Worm (Caenorhabditis elegans) whole organism, late embryonic: ENCODE results near the gene pqn-53.

ENCODE experiments used
- K02D7.2 ChIP-seq: sonication (generic microtip); optimal IDR thresholded peaks from 2 replicates; lab custom pipeline; 2017; ENCODE audit warnings: mild to moderate bottlenecking, missing genetic modification characterization, missing compliant biosample characterization
- K09A11.1 ChIP-seq: sonication (generic microtip); optimal IDR thresholded peaks from 2 replicates; lab custom pipeline; 2017; ENCODE audit warnings: antibody characterized with exemption, mild to moderate bottlenecking, missing genetic modification characterization, missing compliant biosample characterization; ENCODE audit not compliant: insufficient read depth
- Y22D7AL.16 ChIP-seq: sonication (generic microtip); optimal IDR thresholded peaks from 2 replicates; lab custom pipeline; 2016; ENCODE audit warnings: missing genetic modification characterization, missing compliant biosample characterization
- ahr-1 ChIP-seq: sonication (generic microtip); optimal IDR thresholded peaks from 2 replicates; lab custom pipeline; 2016; ENCODE audit warnings: missing genetic modification characterization, missing compliant biosample characterization
- ama-1 ChIP-seq: fragments of 150-350 bp; optimal IDR thresholded peaks from 2 replicates; lab custom pipeline; 2014
- ceh-19 ChIP-seq: fragments of 200-800 bp; sonication (Bioruptor generic); optimal IDR thresholded peaks from 2 replicates; lab custom pipeline; 2018; ENCODE audit warnings: mild to moderate bottlenecking, missing genetic modification characterization, missing compliant biosample characterization
- ceh-2 ChIP-seq: sonication (generic microtip); optimal IDR thresholded peaks from 2 replicates; lab custom pipeline; 2016; ENCODE audit warnings: missing genotype, missing genetic modification characterization, missing compliant biosample characterization
- ceh-22 ChIP-seq: sonication (generic microtip); optimal IDR thresholded peaks from 2 replicates; lab custom pipeline; 2017; ENCODE audit warnings: missing biosample characterization, missing genetic modification characterization
- ceh-45 ChIP-seq: fragments of 200-800 bp; sonication (Bioruptor generic); IDR thresholded peaks from 2 replicates; pipeline ENCODE4 v1.3.6; 2022; ENCODE audit warnings: missing genetic modification reagents, missing genetic modification characterization, missing compliant biosample characterization
- che-1 ChIP-seq: sonication (generic microtip); optimal IDR thresholded peaks from 2 replicates; lab custom pipeline; 2016; ENCODE audit warnings: mild to moderate bottlenecking, missing genetic modification characterization, missing compliant biosample characterization
- elt-4 ChIP-seq: sonication (generic microtip); optimal IDR thresholded peaks from 2 replicates; lab custom pipeline; 2016; ENCODE audit warnings: missing genetic modification characterization, missing compliant biosample characterization
- ets-4 ChIP-seq: sonication (generic microtip); optimal IDR thresholded peaks from 2 replicates; lab custom pipeline; 2016; ENCODE audit warnings: missing genetic modification characterization, missing compliant biosample characterization
- eyg-1 ChIP-seq: sonication (generic microtip); optimal IDR thresholded peaks from 2 replicates; lab custom pipeline; 2016; ENCODE audit warnings: missing genotype, missing genetic modification characterization, missing compliant biosample characterization
- fkh-6 ChIP-seq: sonication (generic microtip); optimal IDR thresholded peaks from 2 replicates; lab custom pipeline; 2016; ENCODE audit warnings: missing genetic modification characterization, missing compliant biosample characterization
- hlh-15 ChIP-seq: sonication (generic microtip); optimal IDR thresholded peaks from 2 replicates; lab custom pipeline; 2016; ENCODE audit warnings: missing genetic modification characterization, missing compliant biosample characterization
- hlh-30 ChIP-seq: sonication (generic microtip); optimal IDR thresholded peaks from 2 replicates; lab custom pipeline; 2017; ENCODE audit warnings: antibody characterized with exemption, missing genetic modification characterization, missing compliant biosample characterization; ENCODE audit not compliant: insufficient read depth
- hlh-6 ChIP-seq: sonication (generic microtip); optimal IDR thresholded peaks from 2 replicates; lab custom pipeline; 2016; ENCODE audit warnings: missing genotype, missing genetic modification characterization, missing compliant biosample characterization
- hlh-8 ChIP-seq: sonication (generic microtip); optimal IDR thresholded peaks from 2 replicates; lab custom pipeline; 2016; ENCODE audit warnings: missing genotype, missing genetic modification characterization, missing compliant biosample characterization
- lim-6 ChIP-seq: sonication (generic microtip); optimal IDR thresholded peaks from 2 replicates; lab custom pipeline; 2016; ENCODE audit warnings: missing genetic modification characterization, missing compliant biosample characterization
- mec-3 ChIP-seq: sonication (generic microtip); optimal IDR thresholded peaks from 2 replicates; lab custom pipeline; 2016; ENCODE audit warnings: borderline replicate concordance, missing genetic modification characterization, missing compliant biosample characterization
- npax-4 ChIP-seq: sonication (generic microtip); optimal IDR thresholded peaks from 2 replicates; lab custom pipeline; 2016; ENCODE audit warnings: missing genetic modification characterization, missing compliant biosample characterization
- pha-4 ChIP-seq: fragments of 150-350 bp; optimal IDR thresholded peaks from 2 replicates; lab custom pipeline; 2018; ENCODE audit warnings: missing biosample characterization, missing genetic modification reagents, missing genetic modification characterization
- rnt-1 ChIP-seq: sonication (generic microtip); optimal IDR thresholded peaks from 2 replicates; lab custom pipeline; 2016; ENCODE audit warnings: missing genetic modification characterization, missing compliant biosample characterization
- sdc-2 ChIP-seq: sonication (generic microtip); optimal IDR thresholded peaks from 2 replicates; lab custom pipeline; 2016; ENCODE audit warnings: missing genotype, missing genetic modification characterization, missing compliant biosample characterization
- sox-2 ChIP-seq: fragments of 200-800 bp; sonication (Bioruptor generic); IDR thresholded peaks from 2 replicates; pipeline ENCODE4 v1.3.6; 2022; ENCODE audit warnings: missing genetic modification reagents, missing genetic modification characterization, missing compliant biosample characterization
- sox-4 ChIP-seq: sonication (generic microtip); optimal IDR thresholded peaks from 2 replicates; lab custom pipeline; 2017; ENCODE audit warnings: mild to moderate bottlenecking, missing genetic modification characterization, inconsistent platforms, missing compliant biosample characterization
- tbx-7 ChIP-seq: sonication (generic microtip); optimal IDR thresholded peaks from 2 replicates; lab custom pipeline; 2016; ENCODE audit warnings: missing genotype, missing genetic modification characterization, missing compliant biosample characterization
- ttx-3 ChIP-seq: sonication (generic microtip); optimal IDR thresholded peaks from 2 replicates; lab custom pipeline; 2016; ENCODE audit warnings: missing genetic modification reagents, missing genetic modification characterization, missing compliant biosample characterization
- unc-3 ChIP-seq, 2 experiments: fragments of 200-800 bp in 1 of 2; sonication (Bioruptor generic) in 1 of 2; sonication (generic microtip) in 1 of 2; conservative IDR thresholded peaks in 1 of 2; optimal IDR thresholded peaks in 1 of 2; 2 replicates each; pipeline versions ENCODE4 v1.3.6 to Lab custom; 2016 to 2022; ENCODE audit warnings: missing compliant biosample characterization in 2 of 2, missing genetic modification characterization in 2 of 2, missing genetic modification reagents in 1 of 2
- unc-42 ChIP-seq: sonication (generic microtip); optimal IDR thresholded peaks from 2 replicates; lab custom pipeline; 2016; ENCODE audit warnings: missing genotype, missing genetic modification characterization, missing compliant biosample characterization
- unc-55 ChIP-seq: sonication (generic microtip); optimal IDR thresholded peaks from 2 replicates; lab custom pipeline; 2017; ENCODE audit warnings: missing biosample characterization, missing genetic modification reagents, missing genetic modification characterization
- unc-86 ChIP-seq: sonication (generic microtip); optimal IDR thresholded peaks from 2 replicates; lab custom pipeline; 2016; ENCODE audit warnings: missing genetic modification characterization, missing compliant biosample characterization

Gene pqn-53

DNA sequence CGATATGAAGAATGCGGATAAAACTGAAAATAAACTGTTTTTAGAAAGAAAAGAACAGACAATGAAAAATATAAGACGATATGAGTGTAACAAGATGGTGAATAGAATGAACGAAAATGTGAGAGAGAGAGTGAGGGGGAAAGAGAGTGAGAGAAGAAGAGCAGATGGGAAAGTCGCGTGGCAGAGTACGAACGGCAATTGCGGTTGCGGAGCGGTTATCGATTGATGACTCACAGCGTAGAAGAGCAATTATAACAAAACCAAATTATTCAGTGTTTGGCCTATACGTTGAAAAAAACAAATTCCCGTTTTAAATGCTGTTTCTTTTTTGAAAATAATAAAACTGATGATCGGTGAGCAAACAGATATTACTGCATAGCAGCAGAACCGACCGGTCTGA, at the start of gene pqn-53:
pqn-53 (minus strand) TSS at position 23 of the 400 bp plus-strand sequence.
- TF ChIP-seq rnt-1 (tag; lab: Kevin White, UChicago) (peak; percentile 8), unc-55 (GFP tag; lab: Kevin White, UChicago) (peak; percentile 17), pha-4 (tag; lab: Kevin White, UChicago) (no peak), npax-4 (tag; lab: Kevin White, UChicago) (no peak), hlh-30 (tag; lab: Kevin White, UChicago) (peak; percentile 65)

DNA sequence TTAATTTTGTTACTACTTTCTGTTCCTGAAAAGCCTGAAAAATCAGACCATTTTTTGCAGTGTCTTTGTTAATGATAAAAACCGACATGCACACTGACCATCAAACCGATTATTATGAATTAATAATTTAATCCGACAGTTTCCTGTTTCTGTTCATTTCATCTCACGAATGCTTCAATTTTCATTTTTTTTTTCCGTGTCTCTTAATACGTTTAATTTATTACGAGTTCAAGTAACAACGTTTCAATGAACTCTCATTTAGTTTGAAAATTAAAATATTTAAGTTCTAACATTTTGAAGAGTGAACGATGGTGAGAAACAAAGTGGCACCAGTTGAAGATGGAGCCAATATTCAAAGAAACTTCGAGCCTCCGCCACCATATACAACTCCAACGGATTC, 49.5 kb upstream of the pqn-53 start, which contains the start of gene spin-1:
spin-1 (plus strand) TSS at position 301 of the 400 bp plus-strand sequence.
- TF ChIP-seq unc-86 (no peak), tbx-7 (tag; lab: Kevin White, UChicago) (no peak), ahr-1 (tag; lab: Kevin White, UChicago) (no peak), ceh-2 (tag; lab: Kevin White, UChicago) (no peak), K09A11.1 (tag; lab: Kevin White, UChicago) (no peak), mec-3 (tag; lab: Kevin White, UChicago) (no peak), ttx-3 (tag; lab: Kevin White, UChicago) (no peak), eyg-1 (tag; lab: Kevin White, UChicago) (no peak), hlh-8 (tag; lab: Kevin White, UChicago) (no peak), unc-3 (GFP tag; conservative IDR thresholded peaks at IDR 0.05; lab: Robert Waterston, UW) (no peak), unc-3 (tag; optimal IDR thresholded peaks at IDR 0.05; lab: Kevin White, UChicago) (no peak), lim-6 (no peak), hlh-6 (tag; lab: Kevin White, UChicago) (no peak), ceh-45 (no peak), Y22D7AL.16 (no peak), ceh-19 (GFP tag; lab: Kevin White, UChicago) (no peak), fkh-6 (no peak), sox-2 (GFP tag; lab: Robert Waterston, UW) (no peak), ets-4 (no peak), ama-1 (lab: Kevin White, UChicago) (no peak)

DNA sequence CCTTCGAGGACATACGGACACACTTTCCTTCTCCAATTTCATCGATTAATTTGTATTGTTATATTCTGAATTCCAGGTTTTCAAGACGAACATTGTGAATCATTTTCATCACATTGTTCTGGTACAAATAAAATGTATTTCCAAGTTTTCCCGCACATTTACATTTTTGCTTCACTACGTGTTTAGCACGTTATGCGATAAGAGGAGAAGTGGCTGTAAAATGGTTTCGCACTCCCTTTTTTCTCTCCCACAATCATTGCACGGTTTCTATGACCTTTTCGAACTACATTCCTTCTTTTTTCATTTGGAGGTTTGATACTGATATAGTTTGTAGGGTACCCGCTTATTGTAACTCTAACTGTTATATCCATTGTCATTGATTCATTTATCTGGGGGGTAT, 48.5 kb upstream of the pqn-53 start:
- TF ChIP-seq unc-86 (no peak), tbx-7 (tag; lab: Kevin White, UChicago) (no peak)
- TF ChIP-seq, all 69 proteins: peak for 0

DNA sequence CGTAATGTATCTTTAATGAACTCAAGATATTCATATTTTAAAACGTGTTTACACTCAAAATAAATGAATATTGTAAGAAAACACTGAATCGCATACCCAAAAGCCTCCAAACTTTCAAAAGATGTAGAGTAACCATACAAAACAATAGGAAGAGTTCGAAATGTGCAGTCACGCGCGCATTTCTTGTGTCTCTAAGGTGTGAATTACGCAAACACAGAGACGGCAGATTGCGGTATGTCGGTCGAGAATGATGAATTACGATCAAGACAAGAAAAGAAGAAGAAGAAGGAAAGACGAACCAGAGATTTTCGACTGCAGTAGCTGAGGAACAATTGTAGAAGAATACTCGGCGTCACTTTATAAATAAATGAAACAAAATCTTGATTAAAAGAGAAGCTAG, 46.3 kb upstream of the pqn-53 start, which contains the start of gene lhpp-1:
lhpp-1 (minus strand) TSS at position 354 of the 400 bp plus-strand sequence.
- peak; percentile 33 for TF ChIP-seq unc-55 (GFP tag; lab: Kevin White, UChicago)
- no peak for TF ChIP-seq npax-4 (tag; lab: Kevin White, UChicago)
- TF ChIP-seq hlh-30 (tag; lab: Kevin White, UChicago): peak; percentile 55

DNA sequence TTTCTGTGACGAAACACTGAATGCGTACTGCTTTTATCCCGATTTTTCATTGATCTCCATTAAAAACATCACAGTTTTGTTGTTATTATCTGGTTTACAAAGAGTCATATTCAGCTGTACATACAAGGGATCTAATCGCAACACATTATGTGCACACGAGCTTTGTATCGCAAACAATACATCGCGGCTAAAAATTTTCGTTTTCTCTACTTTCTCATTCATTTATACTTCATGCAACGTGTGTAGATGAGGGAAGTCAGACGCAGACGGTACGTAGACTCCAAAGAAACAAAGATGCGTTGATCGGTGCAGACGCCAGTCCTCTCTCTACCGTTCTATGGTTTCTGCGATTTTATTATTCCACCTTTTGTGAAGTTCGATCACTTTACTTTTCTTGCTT, 41.6 kb upstream of the pqn-53 start, which contains the start of gene nhr-136:
nhr-136 (plus strand) TSS at position 301 of the 400 bp plus-strand sequence.
- TF ChIP-seq K02D7.2 (tag; lab: Kevin White, UChicago) (no peak), pha-4 (tag; lab: Kevin White, UChicago) (no peak), unc-42 (tag; lab: Kevin White, UChicago) (no peak), hlh-30 (tag; lab: Kevin White, UChicago) (no peak), hlh-15 (no peak), unc-3 (GFP tag; conservative IDR thresholded peaks at IDR 0.05; lab: Robert Waterston, UW) (no peak), unc-3 (tag; optimal IDR thresholded peaks at IDR 0.05; lab: Kevin White, UChicago) (no peak), sox-4 (tag; lab: Kevin White, UChicago) (no peak), ceh-22 (tag; lab: Kevin White, UChicago) (no peak), che-1 (tag; lab: Kevin White, UChicago) (no peak), K09A11.1 (tag; lab: Kevin White, UChicago) (no peak), ttx-3 (tag; lab: Kevin White, UChicago) (no peak), ceh-19 (GFP tag; lab: Kevin White, UChicago) (no peak), unc-55 (GFP tag; lab: Kevin White, UChicago) (no peak), elt-4 (tag; lab: Kevin White, UChicago) (no peak), hlh-8 (tag; lab: Kevin White, UChicago) (no peak), hlh-6 (tag; lab: Kevin White, UChicago) (no peak), sdc-2 (no peak)
